Worm (Caenorhabditis elegans): ENCODE data around the gene srt-15.

ce11 chrV:3038058-3038457 is 23.9 kb downstream of the srt-15 start:
- TF ChIP-seq ama-1 (optimal IDR thresholded peaks at IDR 0.05) (no peak), ztf-16 (tag; optimal IDR thresholded peaks at IDR 0.05) (no peak), nfya-1 (tag; optimal IDR thresholded peaks at IDR 0.05) (no peak), rnt-1 (tag; optimal IDR thresholded peaks at IDR 0.05) (no peak), ceh-24 (tag; optimal IDR thresholded peaks at IDR 0.05) (no peak), pha-4 (tag; optimal IDR thresholded peaks at IDR 0.05) (no peak), C08G9.2 (tag; optimal IDR thresholded peaks at IDR 0.05) (no peak)

Data from whole organism, late embryonic.